Fruit fly (Drosophila melanogaster) whole organism, adult: ENCODE measurements around the gene CG31789.

Experiments used
- CG11617 ChIP-seq: fragments of 200-800 bp; sonication (Bioruptor generic); optimal IDR thresholded peaks from 2 replicates; lab custom pipeline; 2017; ENCODE audit warnings: mild to moderate bottlenecking, missing biosample characterization, missing genetic modification reagents, missing genetic modification characterization
- CG12768 ChIP-seq: fragments of 200-800 bp; sonication (Bioruptor generic); optimal IDR thresholded peaks from 2 replicates; lab custom pipeline; 2017; ENCODE audit warnings: missing biosample characterization, missing genetic modification characterization, mild to moderate bottlenecking, moderate library complexity, missing genetic modification reagents
- CG5204 ChIP-seq: fragments of 200-800 bp; sonication (Bioruptor generic); optimal IDR thresholded peaks from 2 replicates; lab custom pipeline; 2016; ENCODE audit warnings: missing biosample characterization, missing genetic modification characterization
- CG7045 ChIP-seq: fragments of 200-800 bp; sonication (Bioruptor generic); optimal IDR thresholded peaks from 2 replicates; lab custom pipeline; 2017; ENCODE audit warnings: missing biosample characterization, mild to moderate bottlenecking, missing genetic modification characterization
- Clk ChIP-seq: fragments of 200-800 bp; sonication (Bioruptor generic); optimal IDR thresholded peaks from 2 replicates; lab custom pipeline; 2017; ENCODE audit warnings: missing biosample characterization, missing genetic modification characterization
- Hr96 ChIP-seq: fragments of 200-800 bp; sonication (Bioruptor generic); optimal IDR thresholded peaks from 2 replicates; lab custom pipeline; 2016; ENCODE audit warnings: missing biosample characterization, missing genetic modification characterization
- Mnt ChIP-seq: fragments of 200-800 bp; sonication (Bioruptor generic); optimal IDR thresholded peaks from 2 replicates; lab custom pipeline; 2016; ENCODE audit warnings: missing biosample characterization, mild to moderate bottlenecking, missing genetic modification characterization
- bab1 ChIP-seq: fragments of 200-800 bp; sonication (Bioruptor generic); optimal IDR thresholded peaks from 3 replicates; lab custom pipeline; 2019; ENCODE audit warnings: missing biosample characterization, mild to moderate bottlenecking, missing genetic modification characterization, moderate library complexity
- cic ChIP-seq: fragments of 200-800 bp; sonication (Bioruptor generic); optimal IDR thresholded peaks from 2 replicates; lab custom pipeline; 2017; ENCODE audit warnings: missing biosample characterization, mild to moderate bottlenecking, missing genetic modification characterization, moderate library complexity
- kay ChIP-seq: fragments of 200-800 bp; sonication (Bioruptor generic); peaks from one replicate; lab custom pipeline; 2016; ENCODE audit warnings: missing biosample characterization, missing genetic modification characterization, borderline replicate concordance
- pad ChIP-seq: fragments of 200-800 bp; sonication (Bioruptor generic); optimal IDR thresholded peaks from 3 replicates; lab custom pipeline; 2017; ENCODE audit warnings: missing biosample characterization, missing genetic modification characterization, mild to moderate bottlenecking, moderate library complexity, missing genetic modification reagents
- tj ChIP-seq: fragments of 200-800 bp; sonication (Bioruptor generic); optimal IDR thresholded peaks from 3 replicates; lab custom pipeline; 2017; ENCODE audit warnings: missing biosample characterization, mild to moderate bottlenecking, missing genetic modification characterization, moderate library complexity
- toe ChIP-seq: fragments of 200-800 bp; sonication (Bioruptor generic); optimal IDR thresholded peaks from 2 replicates; lab custom pipeline; 2016; ENCODE audit warnings: missing biosample characterization, missing genetic modification characterization

dm6 chr2L:18624362-18624761, 18.6 kb downstream of the CG31789 start:
- TF ChIP-seq kay (GFP tag; lab: Kevin White, UChicago) = no peak
- no peak for TF ChIP-seq pad
- TF ChIP-seq Hr96 (GFP tag; lab: Kevin White, UChicago) = no peak
- no peak for TF ChIP-seq tj (GFP tag; lab: Kevin White, UChicago)
- TF ChIP-seq toe (GFP tag; lab: Kevin White, UChicago) = no peak
- TF ChIP-seq cic = no peak
- no peak for TF ChIP-seq CG12768 (GFP tag; lab: Kevin White, UChicago)
- no peak for TF ChIP-seq CG5204 (GFP tag; lab: Kevin White, UChicago)
- no peak for TF ChIP-seq Clk
- TF ChIP-seq bab1 (GFP tag; lab: Kevin White, UChicago) = no peak
- no peak for TF ChIP-seq Mnt
- no peak for TF ChIP-seq CG7045 (GFP tag; lab: Kevin White, UChicago)
- no peak for TF ChIP-seq CG11617 (GFP tag; lab: Kevin White, UChicago)
